Fruit fly (Drosophila melanogaster): Measurements from ENCODE around the gene Syt12.

DNA sequence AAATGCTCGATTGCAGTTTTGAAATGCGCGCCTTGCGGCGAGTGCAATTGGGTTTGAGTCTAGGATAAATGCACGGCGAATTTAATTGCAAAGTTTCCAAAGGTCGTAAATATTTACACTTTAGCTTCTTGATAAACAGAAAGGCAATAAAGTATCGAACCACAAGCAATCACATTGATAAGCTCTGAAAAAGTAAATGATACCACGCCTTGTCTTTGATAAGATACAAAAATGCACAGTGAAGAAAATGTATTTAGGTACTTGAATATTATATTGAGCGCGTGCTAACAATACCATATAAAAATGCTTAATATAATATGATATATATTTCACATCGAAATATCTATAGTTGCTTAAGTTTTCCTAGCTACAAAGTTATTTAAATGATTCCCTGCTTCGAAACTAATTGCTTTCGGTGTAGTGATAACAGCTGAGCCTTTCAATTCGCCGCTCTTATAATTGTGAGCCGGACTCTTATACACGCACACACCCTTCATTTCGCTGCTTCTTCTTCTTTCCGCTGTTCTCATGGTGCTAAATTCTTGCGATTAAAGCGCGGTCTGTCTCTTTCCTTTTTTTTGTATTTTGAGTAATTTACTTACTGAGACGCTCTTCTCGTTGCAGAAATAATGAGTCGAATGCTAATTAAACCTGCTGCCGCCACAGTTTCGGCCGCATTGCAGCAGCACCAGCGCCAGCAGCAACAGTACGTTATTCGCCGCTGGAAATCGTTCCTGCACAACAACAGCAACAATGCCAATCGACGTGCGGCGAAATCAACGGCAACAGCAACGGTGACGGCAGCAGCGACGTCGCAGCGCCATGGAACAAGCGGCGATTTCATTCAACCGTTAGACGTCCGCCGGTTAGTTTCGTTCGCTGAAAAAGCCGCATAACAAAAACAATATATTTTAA is 14.4 kb downstream of the Syt12 start:
- TF ChIP-seq ttk (optimal IDR thresholded peaks at IDR 0.05): no peak
- TF ChIP-seq psq (optimal IDR thresholded peaks at IDR 0.05): no peak

Data from Kc167 (cell line).